Fruit fly (Drosophila melanogaster) whole organism, embryonic: ENCODE data around the gene CG15144.

Experiments used
- Adf1 ChIP-seq: fragments of 200-800 bp; sonication (Bioruptor generic); IDR thresholded peaks from 2 replicates; pipeline ENCODE4 v1.3.6; 2022; ENCODE audit warnings: missing biosample characterization, missing genetic modification characterization
- CG33557 ChIP-seq: fragments of 200-800 bp; sonication (Bioruptor generic); optimal IDR thresholded peaks from 2 replicates; lab custom pipeline; 2019; ENCODE audit warnings: missing biosample characterization, mild to moderate bottlenecking, missing genetic modification characterization, moderate library complexity
- Oaz ChIP-seq: fragments of 200-800 bp; sonication (Bioruptor generic); IDR thresholded peaks from 2 replicates; pipeline ENCODE4 v1.3.6; 2022; ENCODE audit warnings: missing biosample characterization, missing genetic modification characterization

- TF ChIP-seq Adf1 (GFP tag; lab: Robert Waterston, UW) (no peak), Oaz (GFP tag; lab: Robert Waterston, UW) (no peak), CG33557 (GFP tag; lab: Kevin White, UChicago) (no peak)
These were observed 42.7 kb downstream of the CG15144 start, which contains the start of gene CG43220 for dm6 chr2L:17486264-17486663.
